Fruit fly (Drosophila melanogaster) whole organism, embryonic: ENCODE results near the gene CG31627.

ENCODE experiments used
- ATbp ChIP-seq: fragments of 200-800 bp; sonication (Bioruptor generic); optimal IDR thresholded peaks from 2 replicates; lab custom pipeline; 2017; ENCODE audit warnings: missing biosample characterization, mild to moderate bottlenecking, missing genetic modification characterization, missing genetic modification reagents
- Aef1 ChIP-seq: fragments of 200-800 bp; sonication (Bioruptor generic); IDR thresholded peaks from 3 replicates; pipeline ENCODE4 v1.3.6; 2022; ENCODE audit warnings: missing biosample characterization, missing genetic modification characterization
- Awh ChIP-seq: fragments of 200-800 bp; sonication (Bioruptor generic); IDR thresholded peaks from 2 replicates; pipeline ENCODE4, ENCODE4 v1.3.6; 2022; ENCODE audit warnings: missing biosample characterization, missing genetic modification characterization
- B-H2 ChIP-seq: fragments of 200-800 bp; sonication (Bioruptor generic); optimal IDR thresholded peaks from 2 replicates; lab custom pipeline; 2018; ENCODE audit warnings: missing biosample characterization, mild to moderate bottlenecking, missing genetic modification characterization
- CG11247 ChIP-seq: fragments of 200-800 bp; sonication (Bioruptor generic); IDR thresholded peaks from 2 replicates; pipeline ENCODE4 v1.3.6; 2022; ENCODE audit warnings: missing biosample characterization, missing genetic modification characterization
- CG1233 ChIP-seq: fragments of 200-800 bp; sonication (Bioruptor generic); optimal IDR thresholded peaks from 4 replicates; lab custom pipeline; 2018; ENCODE audit warnings: missing biosample characterization, mild to moderate bottlenecking, missing genetic modification characterization
- CG12942 ChIP-seq: fragments of 200-800 bp; sonication (Bioruptor generic); optimal IDR thresholded peaks from 3 replicates; lab custom pipeline; 2016; ENCODE audit warnings: missing biosample characterization, missing genetic modification characterization
- CG13424 ChIP-seq: fragments of 200-800 bp; sonication (Bioruptor generic); optimal IDR thresholded peaks from 2 replicates; lab custom pipeline; 2019; ENCODE audit warnings: missing biosample characterization, mild to moderate bottlenecking, missing genetic modification characterization, moderate library complexity
- CG13624 ChIP-seq: fragments of 200-800 bp; sonication (Bioruptor generic); optimal IDR thresholded peaks from 2 replicates; lab custom pipeline; 2016; ENCODE audit warnings: missing biosample characterization, missing genetic modification characterization
- CG15011 ChIP-seq: fragments of 200-800 bp; sonication (Bioruptor generic); optimal IDR thresholded peaks from 3 replicates; lab custom pipeline; 2018; ENCODE audit warnings: missing biosample characterization, mild to moderate bottlenecking, missing genetic modification characterization
- CG1602 ChIP-seq: fragments of 200-800 bp; sonication (Bioruptor generic); optimal IDR thresholded peaks from 3 replicates; lab custom pipeline; 2016; ENCODE audit warnings: missing biosample characterization, missing genetic modification characterization
- CG1792 ChIP-seq: fragments of 200-800 bp; sonication (Bioruptor generic); optimal IDR thresholded peaks from 2 replicates; lab custom pipeline; 2016; ENCODE audit warnings: missing biosample characterization, missing genetic modification characterization
- CG18599 ChIP-seq: fragments of 200-800 bp; sonication (Bioruptor generic); optimal IDR thresholded peaks from 3 replicates; lab custom pipeline; 2017; ENCODE audit warnings: missing biosample characterization, missing genetic modification characterization, mild to moderate bottlenecking, moderate library complexity, missing genetic modification reagents
- CG18764 ChIP-seq: fragments of 200-800 bp; sonication (Bioruptor generic); optimal IDR thresholded peaks from 3 replicates; lab custom pipeline; 2016; ENCODE audit warnings: missing biosample characterization, missing genetic modification characterization
- CG33213 ChIP-seq: fragments of 200-800 bp; sonication (Bioruptor generic); optimal IDR thresholded peaks from 3 replicates; lab custom pipeline; 2016; ENCODE audit warnings: missing biosample characterization, missing genetic modification characterization
- CG5180 ChIP-seq: fragments of 200-800 bp; sonication (Bioruptor generic); optimal IDR thresholded peaks from 3 replicates; lab custom pipeline; 2017; ENCODE audit warnings: missing biosample characterization, missing genetic modification characterization, mild to moderate bottlenecking, moderate library complexity, missing genetic modification reagents
- CG6654 ChIP-seq: fragments of 200-800 bp; sonication (Bioruptor generic); optimal IDR thresholded peaks from 2 replicates; lab custom pipeline; 2017; ENCODE audit warnings: missing biosample characterization, mild to moderate bottlenecking, missing genetic modification characterization
- CG8359 ChIP-seq: fragments of 200-800 bp; sonication (Bioruptor generic); optimal IDR thresholded peaks from 2 replicates; lab custom pipeline; 2017; ENCODE audit warnings: missing biosample characterization, mild to moderate bottlenecking, missing genetic modification characterization, borderline replicate concordance
- CHES-1-like ChIP-seq: fragments of 200-800 bp; sonication (Bioruptor generic); optimal IDR thresholded peaks from 2 replicates; lab custom pipeline; 2016; ENCODE audit warnings: missing biosample characterization, missing genetic modification characterization
- CoRest ChIP-seq: fragments of 200-800 bp; sonication (Bioruptor generic); optimal IDR thresholded peaks from 3 replicates; lab custom pipeline; 2018; ENCODE audit warnings: missing biosample characterization, mild to moderate bottlenecking, missing genetic modification characterization, moderate library complexity
- Deaf1 ChIP-seq: fragments of 200-800 bp; optimal IDR thresholded peaks from 3 replicates; lab custom pipeline; 2019; ENCODE audit warnings: missing biosample characterization, mild to moderate bottlenecking, missing genetic modification characterization, moderate library complexity
- Dfd ChIP-seq, 2 experiments: fragments of >200 bp; optimal IDR thresholded peaks; 2 replicates each; lab custom pipeline; 2017; ENCODE audit warnings: missing biosample characterization in 2 of 2, missing genetic modification characterization in 2 of 2
- Eip74EF ChIP-seq, 2 experiments: fragments of 200-800 bp in 1 of 2; fragments of >200 bp in 1 of 2; sonication (Bioruptor generic) in 1 of 2; optimal IDR thresholded peaks; 2 replicates each; lab custom pipeline; 2017 to 2019; ENCODE audit warnings: missing biosample characterization in 2 of 2, missing genetic modification characterization in 2 of 2, mild to moderate bottlenecking in 1 of 2, moderate library complexity in 1 of 2
- Ets65A ChIP-seq: fragments of 200-800 bp; sonication (Bioruptor generic); peaks from one replicate; lab custom pipeline; 2016; ENCODE audit warnings: missing biosample characterization, missing genetic modification characterization
- Hmx ChIP-seq: fragments of 200-800 bp; sonication (Bioruptor generic); optimal IDR thresholded peaks from 2 replicates; lab custom pipeline; 2016; ENCODE audit warnings: missing biosample characterization, missing genetic modification characterization
- Optix ChIP-seq: fragments of 200-800 bp; sonication (Bioruptor generic); IDR thresholded peaks from 3 replicates; pipeline ENCODE4 v1.3.6; 2022; ENCODE audit warnings: missing biosample characterization, missing genetic modification characterization
- Scr ChIP-seq: fragments of 200-800 bp; sonication (Bioruptor generic); IDR thresholded peaks from 2 replicates; pipeline ENCODE4 v1.3.6; 2022; ENCODE audit warnings: missing biosample characterization, missing genetic modification characterization; ENCODE audit not compliant: partially characterized antibody
- Sin3A ChIP-seq: fragments of >200 bp; optimal IDR thresholded peaks from 2 replicates; lab custom pipeline; 2018
- Ssrp ChIP-seq: fragments of 200-800 bp; sonication (Bioruptor generic); optimal IDR thresholded peaks from 2 replicates; lab custom pipeline; 2018; ENCODE audit warnings: missing biosample characterization, mild to moderate bottlenecking, missing genetic modification characterization, moderate library complexity
- Xbp1 ChIP-seq: fragments of 200-800 bp; sonication (Bioruptor generic); optimal IDR thresholded peaks from 3 replicates; lab custom pipeline; 2016; ENCODE audit warnings: missing biosample characterization, mild to moderate bottlenecking, missing genetic modification characterization
- abd-A ChIP-seq: fragments of 200-800 bp; sonication (Bioruptor generic); optimal IDR thresholded peaks from 3 replicates; lab custom pipeline; 2019; ENCODE audit warnings: missing biosample characterization, mild to moderate bottlenecking, missing genetic modification characterization, moderate library complexity
- ase ChIP-seq: fragments of 200-800 bp; sonication (Bioruptor generic); IDR thresholded peaks from 3 replicates; pipeline ENCODE4 v1.3.6; 2022; ENCODE audit warnings: missing biosample characterization, missing genetic modification characterization
- bigmax ChIP-seq: fragments of 200-800 bp; sonication (Bioruptor generic); optimal IDR thresholded peaks from 2 replicates; lab custom pipeline; 2018; ENCODE audit warnings: missing biosample characterization, mild to moderate bottlenecking, missing genetic modification characterization
- bsh ChIP-seq, 2 experiments: fragments of 200-800 bp; sonication (Bioruptor generic); optimal IDR thresholded peaks; 2 replicates each; lab custom pipeline; 2017 to 2018; ENCODE audit warnings: mild to moderate bottlenecking in 2 of 2, missing biosample characterization in 2 of 2, missing genetic modification characterization in 2 of 2, moderate library complexity in 1 of 2
- chinmo ChIP-seq: fragments of 200-800 bp; sonication (Bioruptor generic); IDR thresholded peaks from 4 replicates; pipeline ENCODE4 v1.3.6; 2022; ENCODE audit warnings: missing biosample characterization, missing genetic modification characterization; ENCODE audit not compliant: partially characterized antibody
- da ChIP-seq: fragments of 200-800 bp; sonication (Bioruptor generic); optimal IDR thresholded peaks from 2 replicates; lab custom pipeline; 2016; ENCODE audit warnings: missing biosample characterization, missing genetic modification characterization
- dimm ChIP-seq: fragments of 200-800 bp; sonication (Bioruptor generic); IDR thresholded peaks from 2 replicates; pipeline ENCODE4 v1.3.6; 2022; ENCODE audit warnings: missing biosample characterization, missing genetic modification characterization
- fu2 ChIP-seq: fragments of 200-800 bp; sonication (Bioruptor generic); optimal IDR thresholded peaks from 2 replicates; lab custom pipeline; 2016; ENCODE audit warnings: missing biosample characterization, missing genetic modification characterization
- gcm2 ChIP-seq: fragments of 200-800 bp; sonication (Bioruptor generic); optimal IDR thresholded peaks from 2 replicates; lab custom pipeline; 2016; ENCODE audit warnings: missing biosample characterization, missing genetic modification characterization
- gsb ChIP-seq: fragments of 200-800 bp; sonication (Bioruptor generic); IDR thresholded peaks from 2 replicates; pipeline ENCODE4 v1.3.6; 2022; ENCODE audit warnings: missing biosample characterization, missing genetic modification characterization
- hb ChIP-seq: fragments of 200-800 bp; sonication (Bioruptor generic); IDR thresholded peaks from 3 replicates; pipeline ENCODE4 v1.3.6; 2022; ENCODE audit warnings: missing biosample characterization, missing genetic modification characterization; ENCODE audit not compliant: partially characterized antibody
- hth ChIP-seq: fragments of >200 bp; optimal IDR thresholded peaks from 2 replicates; lab custom pipeline; 2017; ENCODE audit warnings: inconsistent platforms
- jumu ChIP-seq: fragments of 200-800 bp; sonication (Bioruptor generic); optimal IDR thresholded peaks from 3 replicates; lab custom pipeline; 2016; ENCODE audit warnings: missing biosample characterization, missing genetic modification characterization
- lilli ChIP-seq: fragments of 200-800 bp; sonication (Bioruptor generic); optimal IDR thresholded peaks from 3 replicates; lab custom pipeline; 2016; ENCODE audit warnings: missing biosample characterization, missing genetic modification characterization
- peb ChIP-seq: fragments of 200-800 bp; sonication (Bioruptor generic); IDR thresholded peaks from 2 replicates; pipeline ENCODE4 v1.3.6; 2022; ENCODE audit warnings: missing biosample characterization, missing genetic modification characterization
- phol ChIP-seq: fragments of 200-800 bp; sonication (Bioruptor generic); optimal IDR thresholded peaks from 3 replicates; lab custom pipeline; 2018; ENCODE audit warnings: missing biosample characterization, mild to moderate bottlenecking, missing genetic modification characterization, moderate library complexity
- row ChIP-seq: fragments of 200-800 bp; sonication (Bioruptor generic); IDR thresholded peaks from 3 replicates; pipeline ENCODE4 v1.3.6; 2022; ENCODE audit warnings: missing biosample characterization, missing genetic modification characterization
- sima ChIP-seq: fragments of 200-800 bp; sonication (Bioruptor generic); optimal IDR thresholded peaks from 2 replicates; lab custom pipeline; 2016; ENCODE audit warnings: missing biosample characterization, missing genetic modification characterization
- so ChIP-seq: fragments of 200-800 bp; sonication (Bioruptor generic); IDR thresholded peaks from 3 replicates; pipeline ENCODE4 v1.3.6; 2022; ENCODE audit warnings: missing biosample characterization, missing genetic modification characterization
- ssp ChIP-seq: fragments of 200-800 bp; sonication (Bioruptor generic); IDR thresholded peaks from 2 replicates; pipeline ENCODE4 v1.3.6; 2022; ENCODE audit warnings: missing biosample characterization, missing genetic modification characterization
- tup ChIP-seq: fragments of 200-800 bp; sonication (Bioruptor generic); optimal IDR thresholded peaks from 2 replicates; lab custom pipeline; 2016; ENCODE audit warnings: missing biosample characterization, mild to moderate bottlenecking, missing genetic modification characterization, moderate library complexity
- z ChIP-seq: fragments of 200-800 bp; sonication (Bioruptor generic); IDR thresholded peaks from 3 replicates; pipeline ENCODE4 v1.3.6; 2022; ENCODE audit warnings: missing biosample characterization, missing genetic modification characterization

The CG31627 gene

dm6 chr2L:21166422-21166821, 6.6 kb upstream of the CG31627 start (continued):
- TF ChIP-seq Scr (GFP tag; lab: Robert Waterston, UW) (no peak), CG18599 (no peak), tup (no peak), peb (GFP tag; lab: Robert Waterston, UW) (no peak), sima (GFP tag; lab: Kevin White, UChicago) (no peak), ssp (GFP tag; lab: Robert Waterston, UW) (no peak), CG6654 (no peak), bigmax (GFP tag; lab: Kevin White, UChicago) (peak; percentile 100), hth (lab: Kevin White, UChicago) (no peak), CG13424 (tag; lab: Kevin White, UChicago) (no peak), Ets65A (GFP tag; lab: Kevin White, UChicago) (peak; percentile 46), CG8359 (GFP tag; lab: Kevin White, UChicago) (no peak), ase (GFP tag; lab: Robert Waterston, UW) (no peak), CG15011 (GFP tag; lab: Kevin White, UChicago) (no peak), bsh (GFP tag; optimal IDR thresholded peaks at IDR 0.05; lab: Kevin White, UChicago) (no peak), Sin3A (lab: Kevin White, UChicago) (peak; percentile 23), CHES-1-like (GFP tag; lab: Kevin White, UChicago) (peak; percentile 25), Hmx (no peak), CG33213 (peak; percentile 7), Ssrp (no peak), Dfd (GFP tag; optimal IDR thresholded peaks at IDR 0.05; lab: Kevin White, UChicago) (no peak), CG12942 (GFP tag; lab: Kevin White, UChicago) (no peak), CG5180 (GFP tag; lab: Kevin White, UChicago) (no peak), CG18764 (GFP tag; lab: Kevin White, UChicago) (no peak), hb (no peak), fu2 (no peak), Awh (GFP tag; lab: Robert Waterston, UW) (no peak), Xbp1 (no peak), CG1233 (GFP tag; lab: Kevin White, UChicago) (no peak), jumu (GFP tag; lab: Kevin White, UChicago) (no peak), dimm (GFP tag; lab: Robert Waterston, UW) (no peak), lilli (GFP tag; lab: Kevin White, UChicago) (peak; percentile 13), CG13624 (GFP tag; lab: Kevin White, UChicago) (peak; percentile 14), CG11247 (GFP tag; lab: Robert Waterston, UW) (no peak), so (GFP tag; lab: Robert Waterston, UW) (no peak), CoRest (peak; percentile 22), ATbp (GFP tag; lab: Kevin White, UChicago) (no peak), chinmo (no peak), Aef1 (no peak), phol (tag; lab: Kevin White, UChicago) (peak; percentile 10), B-H2 (GFP tag; lab: Kevin White, UChicago) (peak; percentile 15), Deaf1 (tag; lab: Kevin White, UChicago) (no peak), gsb (GFP tag; lab: Robert Waterston, UW) (no peak), row (GFP tag; lab: Robert Waterston, UW) (peak; percentile 33; the same call in 1 of the 3 replicates), z (GFP tag; lab: Robert Waterston, UW) (no peak), gcm2 (GFP tag; lab: Kevin White, UChicago) (no peak), da (GFP tag; lab: Kevin White, UChicago) (no peak), Optix (GFP tag; lab: Robert Waterston, UW) (no peak), Eip74EF (GFP tag; optimal IDR thresholded peaks at IDR 0.05; lab: Kevin White, UChicago) (no peak), CG1792 (GFP tag; lab: Kevin White, UChicago) (no peak), abd-A (tag; lab: Kevin White, UChicago) (no peak), CG1602 (GFP tag; lab: Kevin White, UChicago) (no peak)
